Worm (Caenorhabditis elegans) whole organism, L1 larva: ENCODE measurements around the gene M02D8.3.
"Not testable (repeated sequence)": the region's sequence is repeated elsewhere in the genome, so short reads cannot be mapped to it uniquely, and the experiment has no call there.

ENCODE experiments used
- C34B4.2 ChIP-seq: sonication (generic microtip); optimal IDR thresholded peaks from 2 replicates; lab custom pipeline; 2017; ENCODE audit warnings: mild to moderate bottlenecking, missing genetic modification characterization, missing compliant biosample characterization
- F16B12.6 ChIP-seq: fragments of 150-350 bp; optimal IDR thresholded peaks from 2 replicates; lab custom pipeline; 2014; ENCODE audit warnings: missing biosample characterization, missing genetic modification characterization
- Y116A8C.19 ChIP-seq: sonication (generic microtip); optimal IDR thresholded peaks from 2 replicates; lab custom pipeline; 2016; ENCODE audit warnings: missing compliant biosample characterization, missing genetic modification characterization, borderline replicate concordance
- blmp-1 ChIP-seq: fragments of 150-350 bp; optimal IDR thresholded peaks from 2 replicates; lab custom pipeline; 2014; ENCODE audit warnings: missing biosample characterization, missing genetic modification characterization
- ceh-63 ChIP-seq: fragments of 200-800 bp; sonication (Bioruptor generic); optimal IDR thresholded peaks from 2 replicates; lab custom pipeline; 2018; ENCODE audit warnings: mild to moderate bottlenecking, missing genetic modification characterization, missing compliant biosample characterization
- ceh-90 ChIP-seq: sonication (generic microtip); optimal IDR thresholded peaks from 2 replicates; lab custom pipeline; 2016; ENCODE audit warnings: missing genetic modification characterization, missing compliant biosample characterization
- ces-1 ChIP-seq: fragments of 150-350 bp; optimal IDR thresholded peaks from 2 replicates; lab custom pipeline; 2014; ENCODE audit warnings: missing biosample characterization, missing genetic modification reagents, missing genetic modification characterization
- dsc-1 ChIP-seq: sonication (generic microtip); optimal IDR thresholded peaks from 2 replicates; lab custom pipeline; 2016; ENCODE audit warnings: mild to moderate bottlenecking, missing genetic modification characterization, missing compliant biosample characterization
- elt-2 ChIP-seq: sonication (generic microtip); optimal IDR thresholded peaks from 2 replicates; lab custom pipeline; 2016; ENCODE audit warnings: missing genetic modification characterization, mild to moderate bottlenecking, inconsistent platforms, missing compliant biosample characterization, missing genetic modification reagents
- fkh-4 ChIP-seq: sonication (generic microtip); optimal IDR thresholded peaks from 2 replicates; lab custom pipeline; 2016; ENCODE audit warnings: missing compliant biosample characterization, missing genetic modification characterization, borderline replicate concordance
- fkh-8 ChIP-seq: sonication (generic microtip); optimal IDR thresholded peaks from 2 replicates; lab custom pipeline; 2016; ENCODE audit warnings: mild to moderate bottlenecking, missing genetic modification characterization, missing compliant biosample characterization
- hlh-17 ChIP-seq: fragments of 200-800 bp; sonication (Bioruptor generic); optimal IDR thresholded peaks from 2 replicates; lab custom pipeline; 2018; ENCODE audit warnings: missing genetic modification characterization, mild to moderate bottlenecking, missing compliant biosample characterization, moderate library complexity, borderline replicate concordance
- hpl-2 ChIP-seq: fragments of 150-350 bp; optimal IDR thresholded peaks from 2 replicates; lab custom pipeline; 2014; ENCODE audit warnings: missing biosample characterization, missing genetic modification reagents, missing genetic modification characterization
- irx-1 ChIP-seq: sonication (generic microtip); optimal IDR thresholded peaks from 2 replicates; lab custom pipeline; 2016; ENCODE audit warnings: missing genetic modification characterization, missing compliant biosample characterization
- isw-1 ChIP-seq: fragments of 200-800 bp; sonication (Bioruptor generic); IDR thresholded peaks from 2 replicates; pipeline ENCODE4 v1.3.6; 2022; ENCODE audit warnings: missing genetic modification characterization, missing compliant biosample characterization
- lin-14 ChIP-seq: fragments of 200-800 bp; sonication (Bioruptor generic); optimal IDR thresholded peaks from 2 replicates; lab custom pipeline; 2018; ENCODE audit warnings: mild to moderate bottlenecking, missing genetic modification characterization, moderate library complexity, missing compliant biosample characterization
- lin-35 ChIP-seq, 2 experiments: fragments of 150-350 bp; optimal IDR thresholded peaks; 2 replicates each; lab custom pipeline; 2014; ENCODE audit warnings: missing biosample characterization in 2 of 2, missing genetic modification characterization in 2 of 2, missing genetic modification reagents in 2 of 2
- lin-39 ChIP-seq: fragments of 150-350 bp; optimal IDR thresholded peaks from 2 replicates; lab custom pipeline; 2014; ENCODE audit warnings: missing biosample characterization, missing genetic modification reagents, missing genetic modification characterization
- lir-3 ChIP-seq: sonication (generic microtip); optimal IDR thresholded peaks from 2 replicates; lab custom pipeline; 2016; ENCODE audit warnings: mild to moderate bottlenecking, missing genetic modification characterization, moderate library complexity, missing compliant biosample characterization; ENCODE audit not compliant: poor library complexity
- lsy-2 ChIP-seq, 2 experiments: fragments of 150-350 bp; optimal IDR thresholded peaks; 2 replicates each; lab custom pipeline; 2014; ENCODE audit warnings: missing biosample characterization in 2 of 2, missing genetic modification characterization in 2 of 2
- mdl-1 ChIP-seq, 2 experiments: fragments of 150-350 bp; optimal IDR thresholded peaks; 2 replicates each; lab custom pipeline; 2014 to 2017; ENCODE audit warnings: missing biosample characterization in 2 of 2, missing genetic modification characterization in 2 of 2, inconsistent platforms in 1 of 2
- mep-1 ChIP-seq: fragments of 150-350 bp; optimal IDR thresholded peaks from 2 replicates; lab custom pipeline; 2014; ENCODE audit warnings: missing biosample characterization, missing genetic modification characterization
- nhr-12 ChIP-seq: sonication (generic microtip); optimal IDR thresholded peaks from 2 replicates; lab custom pipeline; 2017; ENCODE audit warnings: missing biosample characterization, missing genetic modification characterization
- nhr-19 ChIP-seq: fragments of 200-800 bp; sonication (Bioruptor generic); conservative IDR thresholded peaks from 2 replicates; pipeline ENCODE4 v1.3.6; 2022; ENCODE audit warnings: missing genetic modification characterization, missing compliant biosample characterization
- nhr-20 ChIP-seq: sonication (generic microtip); optimal IDR thresholded peaks from 2 replicates; lab custom pipeline; 2016; ENCODE audit warnings: mild to moderate bottlenecking, missing genetic modification characterization, missing compliant biosample characterization
- nhr-47 ChIP-seq: sonication (generic microtip); optimal IDR thresholded peaks from 2 replicates; lab custom pipeline; 2016; ENCODE audit warnings: mild to moderate bottlenecking, missing genetic modification characterization, moderate library complexity, missing compliant biosample characterization
- nhr-71 ChIP-seq: sonication (generic microtip); optimal IDR thresholded peaks from 2 replicates; lab custom pipeline; 2016; ENCODE audit warnings: mild to moderate bottlenecking, missing genetic modification characterization, moderate library complexity, missing compliant biosample characterization
- nhr-85 ChIP-seq: sonication (generic microtip); peaks from one replicate; lab custom pipeline; 2016; ENCODE audit warnings: missing genetic modification characterization, inconsistent platforms, missing compliant biosample characterization
- pag-3 ChIP-seq: sonication (generic microtip); optimal IDR thresholded peaks from 2 replicates; lab custom pipeline; 2017; ENCODE audit warnings: missing genetic modification characterization, mild to moderate bottlenecking, missing compliant biosample characterization, antibody characterized with exemption, borderline replicate concordance; ENCODE audit not compliant: insufficient read depth
- pax-3 ChIP-seq: fragments of 200-800 bp; sonication (Bioruptor generic); optimal IDR thresholded peaks from 2 replicates; lab custom pipeline; 2018; ENCODE audit warnings: mild to moderate bottlenecking, missing genetic modification characterization, moderate library complexity, missing compliant biosample characterization
- pqm-1 ChIP-seq: sonication (generic microtip); optimal IDR thresholded peaks from 3 replicates; lab custom pipeline; 2017; ENCODE audit warnings: missing biosample characterization, missing genetic modification characterization
- rnt-1 ChIP-seq: sonication (generic microtip); optimal IDR thresholded peaks from 2 replicates; lab custom pipeline; 2016; ENCODE audit warnings: mild to moderate bottlenecking, missing genetic modification characterization, moderate library complexity, missing compliant biosample characterization
- skn-1 ChIP-seq: fragments of 150-350 bp; optimal IDR thresholded peaks from 2 replicates; lab custom pipeline; 2014; ENCODE audit warnings: missing biosample characterization, missing genetic modification characterization
- snu-23 ChIP-seq: sonication (generic microtip); optimal IDR thresholded peaks from 2 replicates; lab custom pipeline; 2016; ENCODE audit warnings: missing genetic modification characterization, missing compliant biosample characterization
- sox-4 ChIP-seq: sonication (generic microtip); optimal IDR thresholded peaks from 2 replicates; lab custom pipeline; 2016; ENCODE audit warnings: missing genetic modification characterization, missing compliant biosample characterization
- sup-37 ChIP-seq: fragments of 200-800 bp; sonication (Bioruptor generic); optimal IDR thresholded peaks from 2 replicates; lab custom pipeline; 2018; ENCODE audit warnings: mild to moderate bottlenecking, missing genetic modification characterization, missing compliant biosample characterization
- swsn-7 ChIP-seq: sonication (generic microtip); optimal IDR thresholded peaks from 2 replicates; lab custom pipeline; 2016; ENCODE audit warnings: missing genetic modification characterization, missing compliant biosample characterization
- tbx-2 ChIP-seq: sonication (generic microtip); optimal IDR thresholded peaks from 2 replicates; lab custom pipeline; 2016; ENCODE audit warnings: missing genetic modification characterization, missing compliant biosample characterization
- unc-130 ChIP-seq: fragments of 150-350 bp; optimal IDR thresholded peaks from 2 replicates; lab custom pipeline; 2017; ENCODE audit warnings: missing biosample characterization, missing genetic modification characterization, inconsistent platforms
- zag-1 ChIP-seq: fragments of 150-350 bp; optimal IDR thresholded peaks from 2 replicates; lab custom pipeline; 2014; ENCODE audit warnings: missing biosample characterization, missing genetic modification characterization
- zip-4 ChIP-seq: fragments of 200-800 bp; sonication (Bioruptor generic); optimal IDR thresholded peaks from 2 replicates; lab custom pipeline; 2018; ENCODE audit warnings: mild to moderate bottlenecking, missing genetic modification characterization, moderate library complexity, missing compliant biosample characterization
- ztf-4 ChIP-seq: fragments of 150-350 bp; optimal IDR thresholded peaks from 2 replicates; lab custom pipeline; 2014; ENCODE audit warnings: missing biosample characterization, missing genetic modification characterization

Gene M02D8.3

ce11 chrX:8739373-8739772 lies 2.6 kb upstream of the M02D8.3 start, which contains the start of gene M02D8.2:
Gene M02D8.2, plus strand, starts transcription at chrX:8739673.
- no peak for TF ChIP-seq hlh-17
- no peak for TF ChIP-seq ceh-63 (GFP tag; lab: Kevin White, UChicago)
- TF ChIP-seq pax-3 = no peak
- no peak for TF ChIP-seq skn-1 (tag; lab: Kevin White, UChicago)
- no peak for TF ChIP-seq ces-1 (GFP tag; lab: Kevin White, UChicago)
- no peak for TF ChIP-seq pqm-1 (tag; lab: Kevin White, UChicago)
- TF ChIP-seq nhr-12 = no peak

DNA sequence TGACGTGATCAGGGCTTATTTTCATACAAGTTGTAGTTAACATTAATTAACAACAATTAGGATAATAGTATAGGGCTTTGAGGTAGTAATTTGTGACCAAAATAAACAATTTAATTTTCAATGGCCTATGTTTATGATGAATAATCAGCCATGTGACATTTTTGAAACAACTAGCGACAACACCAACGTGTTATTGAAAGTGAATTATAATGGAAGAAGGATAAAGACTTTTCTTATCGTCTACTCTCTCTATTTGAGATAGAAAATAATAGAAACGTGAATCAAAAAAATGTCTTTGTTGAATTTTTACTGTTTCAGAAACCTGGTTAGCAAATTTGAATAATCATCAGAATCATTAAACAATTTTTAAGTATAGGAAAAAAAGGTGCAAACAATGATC lies 986 bp upstream of the M02D8.3 start:
- TF ChIP-seq nhr-85 (tag; lab: Kevin White, UChicago) (peak; percentile 58), snu-23 (GFP tag; lab: Kevin White, UChicago) (no peak), hlh-17 (no peak), Y116A8C.19 (tag; lab: Kevin White, UChicago) (no peak), blmp-1 (tag; lab: Kevin White, UChicago) (peak; percentile 68)

DNA sequence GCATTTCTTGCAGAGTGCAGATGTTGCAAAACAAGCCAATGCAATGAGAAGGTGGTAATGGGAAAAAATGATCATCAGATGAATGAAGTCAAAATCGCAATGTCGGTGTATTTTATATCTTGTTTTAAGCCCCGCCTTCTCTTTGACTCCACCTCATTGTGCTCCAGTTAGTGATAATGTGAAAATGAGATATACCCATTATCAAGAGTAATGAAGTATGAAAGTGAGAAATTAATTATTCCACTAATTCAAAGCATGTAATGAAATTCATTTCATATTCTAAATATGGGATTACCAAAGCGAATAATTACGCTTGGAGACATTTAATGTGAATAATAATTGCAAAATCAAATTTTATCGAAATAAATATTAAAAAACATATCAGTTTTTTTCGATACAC lies 5.0 kb downstream of the M02D8.3 start, which contains the start of gene M02D8.6:
TSS of gene M02D8.6 (minus strand) at position 101 of the 400 bp plus-strand sequence.
- not testable (repeated sequence) for TF ChIP-seq irx-1 (tag; lab: Kevin White, UChicago); mdl-1 (tag; optimal IDR thresholded peaks at IDR 0.05; lab: Kevin White, UChicago); snu-23 (GFP tag; lab: Kevin White, UChicago)

DNA sequence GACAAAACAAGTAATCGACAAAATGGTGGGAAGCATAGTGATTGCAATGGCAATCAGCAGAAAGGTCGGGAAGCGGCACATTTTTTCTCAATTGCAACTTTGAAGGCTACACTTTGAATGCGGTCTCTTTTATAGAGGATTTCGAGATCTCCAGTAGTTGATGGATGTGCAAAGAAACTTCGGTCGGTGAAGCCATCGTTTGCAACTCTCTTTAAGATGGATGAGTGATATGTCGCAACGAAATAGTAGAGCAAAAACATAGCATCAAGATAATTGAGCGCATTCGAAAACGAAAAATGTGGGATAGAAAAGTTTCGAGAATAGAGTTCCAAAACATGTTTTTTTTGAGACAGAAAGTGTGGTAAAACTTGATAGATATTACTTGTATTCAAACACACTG lies 9.5 kb downstream of the M02D8.3 start, which contains the start of gene EGAP4.1:
TSS of gene EGAP4.1 (minus strand) at position 101 of the 400 bp plus-strand sequence.
- TF ChIP-seq nhr-19 (GFP tag; lab: Robert Waterston, UW) (0 out of 2 replicates have a peak, but pooled peaks have one; percentile 12), elt-2 (tag; lab: Kevin White, UChicago) (no peak), blmp-1 (tag; lab: Kevin White, UChicago) (no peak), ceh-90 (no peak), sup-37 (GFP tag; lab: Kevin White, UChicago) (no peak), sox-4 (tag; lab: Kevin White, UChicago) (no peak), skn-1 (tag; lab: Kevin White, UChicago) (no peak), rnt-1 (tag; lab: Kevin White, UChicago) (peak; percentile 50), zip-4 (GFP tag; lab: Kevin White, UChicago) (no peak), snu-23 (GFP tag; lab: Kevin White, UChicago) (peak; percentile 2), mep-1 (tag; lab: Kevin White, UChicago) (no peak), fkh-8 (tag; lab: Kevin White, UChicago) (no peak), C34B4.2 (tag; lab: Kevin White, UChicago) (no peak), lin-14 (GFP tag; lab: Kevin White, UChicago) (peak; percentile 28), nhr-47 (tag; lab: Kevin White, UChicago) (no peak)

ce11 chrX:8723840-8724239 lies 13.0 kb downstream of the M02D8.3 start:
- TF ChIP-seq nhr-19 (GFP tag; lab: Robert Waterston, UW) (peak; percentile 46), pag-3 (peak; percentile 97), swsn-7 (tag; lab: Kevin White, UChicago) (peak; percentile 26), lir-3 (tag; lab: Kevin White, UChicago) (no peak), lsy-2 (tag; optimal IDR thresholded peaks at IDR 0.05; lab: Kevin White, UChicago) (peak in 1 of 2 experiments; percentile 62), mdl-1 (tag; optimal IDR thresholded peaks at IDR 0.05; lab: Kevin White, UChicago) (peak in 1 of 2 experiments; percentile 50), tbx-2 (tag; lab: Kevin White, UChicago) (peak; percentile 12), lin-35 (GFP tag; optimal IDR thresholded peaks at IDR 0.05; lab: Kevin White, UChicago) (peak in 1 of 2 experiments; percentile 13), Y116A8C.19 (tag; lab: Kevin White, UChicago) (no peak), lin-39 (tag; lab: Kevin White, UChicago) (no peak), unc-130 (tag; lab: Kevin White, UChicago) (peak; percentile 31), rnt-1 (tag; lab: Kevin White, UChicago) (peak; percentile 45), dsc-1 (peak; percentile 66), snu-23 (GFP tag; lab: Kevin White, UChicago) (peak; percentile 56), nhr-71 (peak; percentile 80), irx-1 (tag; lab: Kevin White, UChicago) (no peak), zag-1 (tag; lab: Kevin White, UChicago) (no peak), F16B12.6 (tag; lab: Kevin White, UChicago) (no peak), ztf-4 (tag; lab: Kevin White, UChicago) (peak; percentile 5), nhr-20 (tag; lab: Kevin White, UChicago) (peak; percentile 59), nhr-12 (no peak), hpl-2 (GFP tag; lab: Kevin White, UChicago) (no peak), isw-1 (GFP tag; lab: Robert Waterston, UW) (no peak), fkh-4 (tag; lab: Kevin White, UChicago) (peak; percentile 34), lin-14 (GFP tag; lab: Kevin White, UChicago) (peak; percentile 85), C34B4.2 (tag; lab: Kevin White, UChicago) (no peak)
